Worm (Caenorhabditis elegans): ENCODE measurements around the gene tbx-31.
"Not testable (repeated sequence)": the region's sequence is repeated elsewhere in the genome, so short reads cannot be mapped to it uniquely, and the experiment has no call there.

DNA sequence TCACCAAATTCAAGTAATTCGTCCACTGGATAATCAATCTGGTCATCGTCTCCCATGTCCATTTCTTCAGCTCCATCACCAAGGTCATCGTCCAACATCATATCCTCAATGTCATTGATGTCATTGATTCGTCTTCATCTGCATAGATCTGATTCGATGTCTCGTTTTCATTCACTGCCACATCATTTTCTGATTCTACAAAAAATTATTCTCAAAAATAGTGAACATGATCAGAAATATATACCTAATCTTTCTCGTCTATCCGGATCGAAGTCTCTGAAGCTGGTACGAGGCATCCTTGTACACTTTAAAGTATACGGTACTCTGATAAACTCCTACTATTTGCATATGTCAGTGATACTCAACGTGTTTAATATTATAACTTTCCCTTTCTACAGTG is 22.9 kb upstream of the tbx-31 start, which contains the start of gene C36C9.4:
- not testable (repeated sequence) for TF ChIP-seq B0310.2 (tag; optimal IDR thresholded peaks at IDR 0.05); tbx-11 (GFP tag; IDR thresholded peaks at IDR 0.05); ama-1 (optimal IDR thresholded peaks at IDR 0.05); hmbx-1 (tag; optimal IDR thresholded peaks at IDR 0.05); tra-4 (tag; optimal IDR thresholded peaks at IDR 0.05); ceh-13 (GFP tag; optimal IDR thresholded peaks at IDR 0.05)

Data from whole organism, early embryonic.